ENCODE assay signal across 1 fruit fly cellular context in genomic region chr2L:5029049-5029808, dm6.
TF ChIP-seq lines count a peak whose summit lies in the region.

Col4a1 (plus strand) TSS chr2L:5029609.

TF ChIP-seq in whole organism, embryonic, 481 proteins besides CTCF, POLR2A, EP300 and RAD21 (continued from another document):
- TF ChIP-seq unpg (GFP tag; optimal IDR thresholded peaks at IDR 0.05; lab: Kevin White, UChicago) (no peak), TFAM (GFP tag; optimal IDR thresholded peaks at IDR 0.05; lab: Kevin White, UChicago) (no peak), CG13296 (GFP tag; optimal IDR thresholded peaks at IDR 0.05; lab: Kevin White, UChicago) (no peak), bigmax (GFP tag; optimal IDR thresholded peaks at IDR 0.05; lab: Kevin White, UChicago) (no peak), CG12744 (GFP tag; optimal IDR thresholded peaks at IDR 0.05; lab: Kevin White, UChicago) (no peak), hb (GFP tag; IDR thresholded peaks at IDR 0.05; lab: Robert Waterston, UW; ENCODE audit: partially characterized antibody) (no peak), wor (GFP tag; IDR thresholded peaks at IDR 0.05; lab: Robert Waterston, UW) (no peak), sc (optimal IDR thresholded peaks at IDR 0.05; lab: Kevin White, UChicago) (no peak), sc (GFP tag; optimal IDR thresholded peaks at IDR 0.05; lab: Kevin White, UChicago) (no peak), CG12299 (tag; optimal IDR thresholded peaks at IDR 0.05; lab: Kevin White, UChicago) (no peak), Nf-YA (GFP tag; IDR thresholded peaks at IDR 0.05; lab: Robert Waterston, UW) (no peak), CG17359 (tag; optimal IDR thresholded peaks at IDR 0.05; lab: Kevin White, UChicago) (no peak), tap (tag; optimal IDR thresholded peaks at IDR 0.05; lab: Kevin White, UChicago) (no peak), CG1832 (GFP tag; optimal IDR thresholded peaks at IDR 0.05; lab: Kevin White, UChicago) (no peak), CG11504 (tag; optimal IDR thresholded peaks at IDR 0.05; lab: Kevin White, UChicago) (no peak), Hey (tag; optimal IDR thresholded peaks at IDR 0.05; lab: Kevin White, UChicago) (no peak), CG15696 (tag; optimal IDR thresholded peaks at IDR 0.05; lab: Kevin White, UChicago) (no peak), eve (GFP tag; optimal IDR thresholded peaks at IDR 0.05; lab: Kevin White, UChicago) (no peak), knrl (GFP tag; IDR thresholded peaks at IDR 0.05; lab: Robert Waterston, UW; ENCODE audit: partially characterized antibody) (no peak), CG10147 (GFP tag; optimal IDR thresholded peaks at IDR 0.05; lab: Kevin White, UChicago) (no peak), cato (GFP tag; optimal IDR thresholded peaks at IDR 0.05; lab: Kevin White, UChicago; ENCODE audit: borderline replicate concordance) (no peak), CG1233 (GFP tag; optimal IDR thresholded peaks at IDR 0.05; lab: Kevin White, UChicago) (no peak), CG18599 (GFP tag; optimal IDR thresholded peaks at IDR 0.05; lab: Kevin White, UChicago) (peak; percentile 11), Atf3 (GFP tag; optimal IDR thresholded peaks at IDR 0.05; lab: Kevin White, UChicago) (no peak), Med (GFP tag; lab: Kevin White, UChicago) (peak; percentile 61), jumu (GFP tag; optimal IDR thresholded peaks at IDR 0.05; lab: Kevin White, UChicago) (no peak), tup (GFP tag; optimal IDR thresholded peaks at IDR 0.05; lab: Kevin White, UChicago) (no peak), CG17328 (GFP tag; IDR thresholded peaks at IDR 0.05; lab: Robert Waterston, UW) (no peak), Optix (GFP tag; IDR thresholded peaks at IDR 0.05; lab: Robert Waterston, UW) (0 out of 3 replicates have a peak, but pooled peaks have one; percentile 22), CG2116 (GFP tag; optimal IDR thresholded peaks at IDR 0.05; lab: Kevin White, UChicago) (no peak), CG17802 (tag; optimal IDR thresholded peaks at IDR 0.05; lab: Kevin White, UChicago) (no peak), org-1 (GFP tag; optimal IDR thresholded peaks at IDR 0.05; lab: Kevin White, UChicago) (no peak), row (GFP tag; IDR thresholded peaks at IDR 0.05; lab: Robert Waterston, UW) (no peak), nerfin-2 (GFP tag; IDR thresholded peaks at IDR 0.05; lab: Robert Waterston, UW; ENCODE audit: partially characterized antibody) (no peak), Aef1 (GFP tag; IDR thresholded peaks at IDR 0.05; lab: Robert Waterston, UW) (no peak), h (optimal IDR thresholded peaks at IDR 0.05; lab: Kevin White, UChicago) (no peak), Nf-YC (tag; optimal IDR thresholded peaks at IDR 0.05; lab: Kevin White, UChicago) (peak; percentile 51), NFAT (GFP tag; IDR thresholded peaks at IDR 0.05; lab: Robert Waterston, UW) (0 out of 2 replicates have a peak, but pooled peaks have one; percentile 8), CG2712 (tag; optimal IDR thresholded peaks at IDR 0.05; lab: Kevin White, UChicago) (no peak), Hand (GFP tag; optimal IDR thresholded peaks at IDR 0.05; lab: Kevin White, UChicago) (no peak), pan (optimal IDR thresholded peaks at IDR 0.05; lab: Kevin White, UChicago) (no peak), pan (GFP tag; optimal IDR thresholded peaks at IDR 0.05 in 1 of 2, IDR thresholded peaks at IDR 0.05 in 1 of 2) (no peak), CG11093 (GFP tag; IDR thresholded peaks at IDR 0.05; lab: Robert Waterston, UW) (no peak), CG10565 (GFP tag; optimal IDR thresholded peaks at IDR 0.05; lab: Kevin White, UChicago) (no peak), CG10267 (tag; optimal IDR thresholded peaks at IDR 0.05; lab: Kevin White, UChicago) (no peak), Ets97D (GFP tag; optimal IDR thresholded peaks at IDR 0.05; lab: Kevin White, UChicago) (no peak), slbo (GFP tag; IDR thresholded peaks at IDR 0.05; lab: Robert Waterston, UW) (peak; percentile 26; the same call in 1 of the 2 replicates), CG10462 (GFP tag; optimal IDR thresholded peaks at IDR 0.05; lab: Kevin White, UChicago) (no peak), CG9727 (GFP tag; optimal IDR thresholded peaks at IDR 0.05; lab: Kevin White, UChicago) (no peak), br (optimal IDR thresholded peaks at IDR 0.05; lab: Kevin White, UChicago) (no peak), CG33213 (GFP tag; optimal IDR thresholded peaks at IDR 0.05; lab: Kevin White, UChicago) (no peak), CG6175 (GFP tag; IDR thresholded peaks at IDR 0.05; lab: Robert Waterston, UW) (peak; percentile 48; the same call in 1 of the 3 replicates), gcm2 (GFP tag; optimal IDR thresholded peaks at IDR 0.05; lab: Kevin White, UChicago) (no peak), D19A (tag; optimal IDR thresholded peaks at IDR 0.05; lab: Kevin White, UChicago) (no peak), mld (GFP tag; IDR thresholded peaks at IDR 0.05; lab: Robert Waterston, UW; ENCODE audit: partially characterized antibody) (no peak), Awh (GFP tag; IDR thresholded peaks at IDR 0.05; lab: Robert Waterston, UW) (no peak), CG4360 (GFP tag; IDR thresholded peaks at IDR 0.05; lab: Robert Waterston, UW) (no peak), CG18476 (GFP tag; optimal IDR thresholded peaks at IDR 0.05; lab: Kevin White, UChicago) (no peak), CG8089 (GFP tag; optimal IDR thresholded peaks at IDR 0.05; lab: Kevin White, UChicago) (no peak), YL-1 (GFP tag; optimal IDR thresholded peaks at IDR 0.05; lab: Kevin White, UChicago) (no peak), D (optimal IDR thresholded peaks at IDR 0.05; lab: Kevin White, UChicago) (no peak), D (GFP tag; optimal IDR thresholded peaks at IDR 0.05; lab: Kevin White, UChicago) (no peak), CG5180 (GFP tag; optimal IDR thresholded peaks at IDR 0.05; lab: Kevin White, UChicago) (no peak), CG7372 (GFP tag; IDR thresholded peaks at IDR 0.05; lab: Robert Waterston, UW) (no peak), CG7786 (GFP tag; optimal IDR thresholded peaks at IDR 0.05; lab: Kevin White, UChicago) (no peak), gsb (GFP tag; IDR thresholded peaks at IDR 0.05; lab: Robert Waterston, UW) (no peak), NC2β (GFP tag; optimal IDR thresholded peaks at IDR 0.05; lab: Kevin White, UChicago) (no peak), Sry-δ (GFP tag; optimal IDR thresholded peaks at IDR 0.05; lab: Kevin White, UChicago) (no peak), CG12942 (GFP tag; optimal IDR thresholded peaks at IDR 0.05; lab: Kevin White, UChicago) (no peak), maf-S (GFP tag; optimal IDR thresholded peaks at IDR 0.05; lab: Kevin White, UChicago) (no peak), cas (GFP tag; IDR thresholded peaks at IDR 0.05; lab: Robert Waterston, UW) (no peak), CG7839 (tag; optimal IDR thresholded peaks at IDR 0.05; lab: Kevin White, UChicago) (no peak), CG3163 (GFP tag; optimal IDR thresholded peaks at IDR 0.05; lab: Kevin White, UChicago) (no peak), Max (GFP tag; optimal IDR thresholded peaks at IDR 0.05; lab: Kevin White, UChicago) (no peak), mam (GFP tag; optimal IDR thresholded peaks at IDR 0.05; lab: Kevin White, UChicago) (no peak), CG3838 (GFP tag; optimal IDR thresholded peaks at IDR 0.05; lab: Kevin White, UChicago) (no peak), Jarid2 (GFP tag; optimal IDR thresholded peaks at IDR 0.05; lab: Kevin White, UChicago) (peak; percentile 51), CG32772 (GFP tag; IDR thresholded peaks at IDR 0.05; lab: Robert Waterston, UW) (no peak), H2.0 (GFP tag; IDR thresholded peaks at IDR 0.05; lab: Robert Waterston, UW) (no peak), Dll (GFP tag; IDR thresholded peaks at IDR 0.05; lab: Robert Waterston, UW; ENCODE audit: partially characterized antibody) (no peak), Pdp1 (GFP tag; optimal IDR thresholded peaks at IDR 0.05; lab: Kevin White, UChicago) (peak in 1 of 2 experiments; percentile 20), CG4424 (GFP tag; optimal IDR thresholded peaks at IDR 0.05; lab: Kevin White, UChicago) (no peak), CG4854 (GFP tag; optimal IDR thresholded peaks at IDR 0.05; lab: Kevin White, UChicago) (no peak), sug (tag; optimal IDR thresholded peaks at IDR 0.05; lab: Kevin White, UChicago) (peak; percentile 90), CG2875 (GFP tag; optimal IDR thresholded peaks at IDR 0.05; lab: Kevin White, UChicago) (no peak), wek (GFP tag; optimal IDR thresholded peaks at IDR 0.05; lab: Kevin White, UChicago) (no peak), dpn (GFP tag; optimal IDR thresholded peaks at IDR 0.05; lab: Kevin White, UChicago) (no peak), pb (GFP tag; optimal IDR thresholded peaks at IDR 0.05; lab: Kevin White, UChicago) (no peak), Mes4 (GFP tag; optimal IDR thresholded peaks at IDR 0.05; lab: Kevin White, UChicago) (no peak), CG15479 (GFP tag; optimal IDR thresholded peaks at IDR 0.05; lab: Kevin White, UChicago) (no peak), CG16863 (GFP tag; optimal IDR thresholded peaks at IDR 0.05; lab: Kevin White, UChicago) (no peak), HLH54F (GFP tag; optimal IDR thresholded peaks at IDR 0.05; lab: Kevin White, UChicago) (no peak), crol (GFP tag; IDR thresholded peaks at IDR 0.05; lab: Robert Waterston, UW) (peak; percentile 63), Deaf1 (tag; optimal IDR thresholded peaks at IDR 0.05; lab: Kevin White, UChicago) (peak; percentile 97), wdn (GFP tag; IDR thresholded peaks at IDR 0.05; lab: Robert Waterston, UW) (no peak), gce (GFP tag; IDR thresholded peaks at IDR 0.05; lab: Robert Waterston, UW) (no peak), ro (GFP tag; IDR thresholded peaks at IDR 0.05; lab: Robert Waterston, UW) (no peak), CG11085 (GFP tag; IDR thresholded peaks at IDR 0.05; lab: Robert Waterston, UW) (no peak), Oaz (GFP tag; IDR thresholded peaks at IDR 0.05; lab: Robert Waterston, UW) (no peak), NC2α (GFP tag; optimal IDR thresholded peaks at IDR 0.05; lab: Kevin White, UChicago) (no peak), CG9215 (GFP tag; IDR thresholded peaks at IDR 0.05; lab: Robert Waterston, UW) (no peak), CG9876 (GFP tag; optimal IDR thresholded peaks at IDR 0.05; lab: Kevin White, UChicago) (no peak), sd (tag; optimal IDR thresholded peaks at IDR 0.05; lab: Kevin White, UChicago) (no peak), esg (GFP tag; conservative IDR thresholded peaks at IDR 0.05; lab: Robert Waterston, UW) (no peak), vfl (GFP tag; optimal IDR thresholded peaks at IDR 0.05; lab: Kevin White, UChicago) (no peak), fu2 (GFP tag; optimal IDR thresholded peaks at IDR 0.05; lab: Kevin White, UChicago) (no peak), CG3407 (GFP tag; optimal IDR thresholded peaks at IDR 0.05; lab: Kevin White, UChicago) (no peak), Blimp-1 (GFP tag; optimal IDR thresholded peaks at IDR 0.05; lab: Kevin White, UChicago) (no peak), fru (optimal IDR thresholded peaks at IDR 0.05; lab: Kevin White, UChicago) (no peak), dan (GFP tag; IDR thresholded peaks at IDR 0.05; lab: Robert Waterston, UW) (no peak), CG43689 (GFP tag; IDR thresholded peaks at IDR 0.05; lab: Robert Waterston, UW) (no peak), Abd-B (GFP tag; optimal IDR thresholded peaks at IDR 0.05; lab: Kevin White, UChicago) (no peak), CG12071 (GFP tag; optimal IDR thresholded peaks at IDR 0.05; lab: Kevin White, UChicago) (no peak), ato (GFP tag; IDR thresholded peaks at IDR 0.05; lab: Robert Waterston, UW; ENCODE audit: partially characterized antibody) (no peak), CG14667 (GFP tag; IDR thresholded peaks at IDR 0.05; lab: Robert Waterston, UW) (no peak), cg (GFP tag; optimal IDR thresholded peaks at IDR 0.05; lab: Kevin White, UChicago) (peak; percentile 14), CG13287 (GFP tag; IDR thresholded peaks at IDR 0.05; lab: Robert Waterston, UW; ENCODE audit: partially characterized antibody) (no peak), PHDP (tag; optimal IDR thresholded peaks at IDR 0.05; lab: Kevin White, UChicago) (no peak), tll (GFP tag; optimal IDR thresholded peaks at IDR 0.05; lab: Kevin White, UChicago) (no peak)
TF ChIP-seq in whole organism, embryonic: peak in this region for 19.
